Worm (Caenorhabditis elegans): ENCODE measurements around the gene nhr-288.

Gene nhr-288

DNA sequence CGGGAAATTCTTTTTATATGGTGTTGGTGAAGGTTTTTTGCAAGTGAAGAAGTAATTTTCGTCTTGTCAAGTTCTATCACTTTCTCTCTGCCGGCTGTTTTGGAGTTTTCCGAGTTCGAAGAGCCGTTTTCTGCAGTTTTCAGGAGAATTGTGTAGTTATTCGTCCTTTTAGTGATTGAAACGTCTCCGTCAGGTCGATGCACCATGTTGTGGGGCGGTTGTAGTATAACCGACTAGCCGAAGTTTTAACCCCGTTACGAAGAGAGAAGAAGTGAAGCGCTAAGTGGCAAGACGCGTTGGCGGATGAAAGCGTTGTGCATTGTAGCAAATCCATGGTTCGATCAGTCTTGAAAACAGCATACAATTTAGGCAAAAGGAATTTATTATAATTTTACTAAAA, 20.3 kb upstream of the nhr-288 start:
- TF ChIP-seq sma-3 (GFP tag; optimal IDR thresholded peaks at IDR 0.05) (no peak), nhr-77 (tag; optimal IDR thresholded peaks at IDR 0.05) (no peak), sem-4 (tag; optimal IDR thresholded peaks at IDR 0.05) (no peak), elt-3 (tag; optimal IDR thresholded peaks at IDR 0.05) (no peak), R02D3.7 (tag; optimal IDR thresholded peaks at IDR 0.05) (no peak), ztf-1 (GFP tag; conservative IDR thresholded peaks at IDR 0.05) (no peak), ceh-82 (tag; optimal IDR thresholded peaks at IDR 0.05) (no peak), nhr-21 (tag; optimal IDR thresholded peaks at IDR 0.05) (no peak), nhr-129 (tag; optimal IDR thresholded peaks at IDR 0.05) (no peak)

DNA sequence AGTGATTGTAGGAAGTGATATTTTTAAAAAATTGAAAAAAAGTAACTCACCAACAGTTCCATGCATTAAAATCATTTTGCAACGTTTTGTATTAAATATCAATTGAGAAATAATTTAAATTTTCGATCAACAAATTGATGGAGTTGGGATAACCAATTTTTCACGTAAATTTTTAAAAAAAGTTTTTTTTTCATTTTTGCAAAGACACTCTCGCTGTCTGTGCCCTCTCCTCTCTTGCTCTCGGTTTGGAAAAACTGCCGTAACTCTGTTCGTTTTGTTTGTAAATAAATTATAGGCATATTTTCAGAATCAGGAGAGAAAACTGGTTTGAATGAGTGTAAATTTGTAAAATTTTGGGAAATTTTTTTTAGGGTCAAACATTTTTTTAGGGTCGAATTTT, 15.3 kb upstream of the nhr-288 start, which contains the start of gene Y51A2B.16:
Gene Y51A2B.16, minus strand, starts transcription at position 101 of the 400 bp plus-strand sequence.
- TF ChIP-seq nhr-129 (tag; optimal IDR thresholded peaks at IDR 0.05) (no peak), nhr-21 (tag; optimal IDR thresholded peaks at IDR 0.05) (no peak), unc-55 (GFP tag; optimal IDR thresholded peaks at IDR 0.05) (no peak), unc-62 (GFP tag; optimal IDR thresholded peaks at IDR 0.05) (no peak), unc-39 (tag; optimal IDR thresholded peaks at IDR 0.05) (no peak), ztf-11 (tag; optimal IDR thresholded peaks at IDR 0.05) (no peak), lsy-2 (tag; optimal IDR thresholded peaks at IDR 0.05) (no peak), lin-39 (tag; optimal IDR thresholded peaks at IDR 0.05) (no peak), nhr-6 (tag; optimal IDR thresholded peaks at IDR 0.05) (no peak)

DNA sequence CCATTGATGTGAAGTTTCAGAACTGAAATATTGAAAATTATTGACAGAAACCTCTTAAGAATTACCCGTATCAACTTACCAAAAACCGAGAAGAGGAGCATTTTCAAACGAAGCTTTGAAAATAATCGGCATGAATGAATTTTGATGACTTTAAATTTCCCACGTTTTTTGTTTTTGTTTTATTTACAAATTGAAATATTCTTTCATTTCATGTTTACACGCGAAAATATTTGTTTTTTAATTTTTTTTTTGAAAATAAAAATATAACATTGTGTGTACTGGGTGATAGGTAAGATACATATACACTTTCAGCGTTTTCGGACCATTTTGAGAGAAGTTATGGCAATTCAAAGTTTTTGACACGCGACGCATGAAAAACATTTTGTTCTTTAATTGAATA, 13.2 kb upstream of the nhr-288 start, which contains the start of gene Y51A2B.9:
Gene Y51A2B.9, minus strand, starts transcription at position 101 of the 400 bp plus-strand sequence.
- TF ChIP-seq ceh-16 (tag; optimal IDR thresholded peaks at IDR 0.05) (no peak), alr-1 (tag; optimal IDR thresholded peaks at IDR 0.05) (no peak), egl-27 (tag; optimal IDR thresholded peaks at IDR 0.05) (no peak), lsy-2 (tag; optimal IDR thresholded peaks at IDR 0.05) (no peak), R02D3.7 (tag; optimal IDR thresholded peaks at IDR 0.05) (no peak), nhr-11 (tag; optimal IDR thresholded peaks at IDR 0.05) (no peak), nhr-237 (tag; optimal IDR thresholded peaks at IDR 0.05) (no peak), skn-1 (tag; optimal IDR thresholded peaks at IDR 0.05) (no peak)

DNA sequence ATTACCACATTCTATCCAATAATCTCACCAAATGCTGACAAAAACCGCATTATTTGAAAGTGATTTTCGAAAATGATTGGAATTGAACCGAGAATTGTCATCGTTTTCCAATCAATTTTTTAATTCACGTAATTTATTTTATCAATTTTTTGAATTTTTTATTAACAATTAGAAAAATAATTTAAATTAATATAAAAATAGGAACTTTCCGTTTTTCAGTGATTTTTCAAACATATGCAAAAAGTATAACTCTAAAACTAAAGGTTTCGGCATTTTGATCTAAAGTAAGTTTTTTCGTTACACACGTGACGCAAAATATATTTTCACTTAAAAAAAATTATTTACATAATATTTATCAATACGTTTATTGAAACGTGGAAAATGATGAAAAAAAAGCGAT, 11.7 kb upstream of the nhr-288 start, which contains the start of gene Y51A2B.6:
Gene Y51A2B.6, minus strand, starts transcription at position 101 of the 400 bp plus-strand sequence.
- no peak for TF ChIP-seq ztf-4 (tag; optimal IDR thresholded peaks at IDR 0.05)
- no peak for TF ChIP-seq ztf-1 (GFP tag; conservative IDR thresholded peaks at IDR 0.05)
- no peak for TF ChIP-seq ZK546.5 (tag; optimal IDR thresholded peaks at IDR 0.05)
- no peak for TF ChIP-seq nhr-11 (tag; optimal IDR thresholded peaks at IDR 0.05)
- TF ChIP-seq F13H6.1 (tag; optimal IDR thresholded peaks at IDR 0.05), result no peak
- no peak for TF ChIP-seq unc-39 (tag; optimal IDR thresholded peaks at IDR 0.05)
- no peak for TF ChIP-seq nhr-21 (tag; optimal IDR thresholded peaks at IDR 0.05)
- TF ChIP-seq egl-27 (tag; optimal IDR thresholded peaks at IDR 0.05), result no peak
- no peak for TF ChIP-seq nhr-77 (tag; optimal IDR thresholded peaks at IDR 0.05)
- no peak for TF ChIP-seq peb-1 (tag; optimal IDR thresholded peaks at IDR 0.05)

DNA sequence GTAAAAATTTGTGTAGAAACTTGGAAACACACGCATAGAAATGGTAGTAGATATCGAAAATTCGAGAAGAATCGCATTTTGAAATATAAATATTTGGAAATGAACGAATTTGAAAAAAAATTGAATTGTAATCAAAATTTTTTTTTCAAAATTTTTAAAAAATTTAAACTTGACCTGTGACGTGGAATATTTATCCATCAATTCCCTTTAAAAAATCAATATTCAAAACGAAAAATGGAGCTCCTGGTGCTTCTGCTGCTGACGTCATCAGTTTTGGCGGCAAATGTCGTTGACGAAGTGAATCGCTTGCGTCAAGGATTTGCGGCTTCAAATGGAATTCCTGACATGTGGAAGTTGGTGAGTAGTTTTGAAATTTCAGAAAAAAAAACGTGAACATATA, 6.6 kb upstream of the nhr-288 start, which contains the start of the genes Y51A2B.4 and Y51A2B.5:
Gene Y51A2B.4, minus strand, starts transcription at position 101 of the 400 bp plus-strand sequence.
Gene Y51A2B.5, plus strand, starts transcription at position 232 of the 400 bp plus-strand sequence.
- no peak for TF ChIP-seq egl-27 (tag; optimal IDR thresholded peaks at IDR 0.05)
- TF ChIP-seq zag-1 (tag; optimal IDR thresholded peaks at IDR 0.05), result no peak
- no peak for TF ChIP-seq unc-55 (GFP tag; optimal IDR thresholded peaks at IDR 0.05)
- TF ChIP-seq ztf-11 (tag; optimal IDR thresholded peaks at IDR 0.05), result no peak
- TF ChIP-seq nhr-6 (tag; optimal IDR thresholded peaks at IDR 0.05), result no peak
- no peak for TF ChIP-seq lin-13 (GFP tag; optimal IDR thresholded peaks at IDR 0.05)
- TF ChIP-seq nhr-10 (tag; optimal IDR thresholded peaks at IDR 0.05), result no peak
- TF ChIP-seq lsy-2 (tag; optimal IDR thresholded peaks at IDR 0.05), result no peak
- no peak for TF ChIP-seq aly-2 (tag; optimal IDR thresholded peaks at IDR 0.05)
- no peak for TF ChIP-seq nhr-77 (tag; optimal IDR thresholded peaks at IDR 0.05)

DNA sequence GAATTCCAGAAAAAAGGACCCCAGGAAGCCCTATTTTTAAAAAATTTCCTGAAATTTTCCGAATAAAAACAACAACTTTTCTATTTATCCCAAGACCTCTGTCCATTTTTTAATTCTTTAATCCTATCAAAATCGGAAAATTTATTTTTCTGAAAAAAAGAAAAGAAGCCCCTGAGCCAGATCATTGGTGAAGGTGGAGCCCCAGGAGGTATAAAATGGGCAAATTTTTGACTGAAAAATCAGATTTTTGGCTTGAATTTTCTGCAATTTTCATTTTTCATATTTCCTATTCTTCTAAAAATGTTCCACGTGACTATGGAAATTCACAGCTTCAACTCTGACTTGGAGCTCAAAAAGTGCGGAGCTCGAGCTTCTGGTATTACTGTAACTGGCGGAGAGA, 3.7 kb downstream of the nhr-288 start, which contains the start of gene Y51A2B.8:
Gene Y51A2B.8, plus strand, starts transcription at position 301 of the 400 bp plus-strand sequence.
- TF ChIP-seq nhr-10 (tag; optimal IDR thresholded peaks at IDR 0.05), result no peak
- TF ChIP-seq elt-3 (tag; optimal IDR thresholded peaks at IDR 0.05), result no peak
- TF ChIP-seq gmeb-1 (tag; optimal IDR thresholded peaks at IDR 0.05), result no peak
- TF ChIP-seq egl-27 (tag; optimal IDR thresholded peaks at IDR 0.05), result no peak

Measured in whole organism, L2 larva.